Worm (Caenorhabditis elegans) whole organism, midembryonic: ENCODE data around the gene F37C4.4.

Experiments
- T22C8.4 ChIP-seq: fragments of 200-800 bp; sonication (Bioruptor generic); IDR thresholded peaks from 2 replicates; pipeline ENCODE4 v1.3.6; 2022; ENCODE audit warnings: missing genetic modification characterization, missing compliant biosample characterization
- cog-1 ChIP-seq: sonication (generic microtip); optimal IDR thresholded peaks from 2 replicates; lab custom pipeline; 2016; ENCODE audit warnings: missing genetic modification characterization, missing compliant biosample characterization
- flt-1 ChIP-seq: fragments of 200-800 bp; sonication (Bioruptor generic); IDR thresholded peaks from 2 replicates; pipeline ENCODE4 v1.3.6; 2022; ENCODE audit warnings: missing genetic modification characterization, missing compliant biosample characterization
- klf-2 ChIP-seq: fragments of 200-800 bp; sonication (Bioruptor generic); conservative IDR thresholded peaks from 2 replicates; pipeline ENCODE4 v1.3.6; 2022; ENCODE audit warnings: missing genetic modification reagents, missing genetic modification characterization, missing compliant biosample characterization
- med-1 ChIP-seq: sonication (generic microtip); optimal IDR thresholded peaks from 2 replicates; lab custom pipeline; 2017; ENCODE audit warnings: missing genetic modification characterization, mild to moderate bottlenecking, missing compliant biosample characterization, antibody characterized with exemption, missing genetic modification reagents; ENCODE audit not compliant: insufficient read depth
- ref-1 ChIP-seq: fragments of 200-800 bp; sonication (Bioruptor generic); conservative IDR thresholded peaks from 2 replicates; pipeline ENCODE4 v1.3.6; 2022; ENCODE audit warnings: missing genetic modification reagents, missing genetic modification characterization, missing compliant biosample characterization
- tab-1 ChIP-seq: fragments of 200-800 bp; sonication (Bioruptor generic); IDR thresholded peaks from 2 replicates; pipeline ENCODE4 v1.3.6; 2022; ENCODE audit warnings: missing genetic modification characterization, missing compliant biosample characterization
- ztf-23 ChIP-seq: fragments of 200-800 bp; sonication (Bioruptor generic); IDR thresholded peaks from 2 replicates; pipeline ENCODE4 v1.3.6; 2022; ENCODE audit warnings: missing genetic modification reagents, missing genetic modification characterization, missing compliant biosample characterization
- ztf-29 ChIP-seq: fragments of 200-800 bp; sonication (Bioruptor generic); IDR thresholded peaks from 2 replicates; pipeline ENCODE4 v1.3.6; 2022; ENCODE audit warnings: missing genetic modification reagents, missing genetic modification characterization, missing compliant biosample characterization

F37C4.4 gene

ce11 chrIV:3894004-3894480 lies 26.9 kb downstream of the F37C4.4 start, which contains the start of gene F56D6.8:
Gene F56D6.8, minus strand, starts transcription at chrIV:3894430.
- TF ChIP-seq cog-1: no peak
- TF ChIP-seq ztf-29 (GFP tag; lab: Robert Waterston, UW): no peak
- no peak for TF ChIP-seq klf-2 (GFP tag; lab: Robert Waterston, UW)
- TF ChIP-seq med-1 (GFP tag; lab: Kevin White, UChicago): no peak
- TF ChIP-seq T22C8.4 (GFP tag; lab: Robert Waterston, UW): no peak
- TF ChIP-seq tab-1 (GFP tag; lab: Robert Waterston, UW): no peak
- no peak for TF ChIP-seq ref-1
- TF ChIP-seq flt-1 (GFP tag; lab: Robert Waterston, UW): no peak
- TF ChIP-seq ztf-23: no peak

- no peak for TF ChIP-seq flt-1 (GFP tag; lab: Robert Waterston, UW)
- TF ChIP-seq med-1 (GFP tag; lab: Kevin White, UChicago): no peak
- TF ChIP-seq cog-1: no peak
- TF ChIP-seq ref-1: no peak
- TF ChIP-seq ztf-23: no peak
- no peak for TF ChIP-seq klf-2 (GFP tag; lab: Robert Waterston, UW)
- TF ChIP-seq tab-1 (GFP tag; lab: Robert Waterston, UW): no peak
- no peak for TF ChIP-seq T22C8.4 (GFP tag; lab: Robert Waterston, UW)
- TF ChIP-seq ztf-29 (GFP tag; lab: Robert Waterston, UW): no peak
Measured at ce11 chrIV:3894770-3895169, 27.7 kb downstream of the F37C4.4 start, which contains the start of gene dct-8. Gene dct-8, plus strand, starts transcription at chrIV:3895070.

- TF ChIP-seq klf-2 (GFP tag; lab: Robert Waterston, UW): no peak
- no peak for TF ChIP-seq flt-1 (GFP tag; lab: Robert Waterston, UW)
Measured at ce11 chrIV:3899719-3900554, 32.8 kb downstream of the F37C4.4 start, which contains the start of gene srz-62. Gene srz-62, plus strand, starts transcription at chrIV:3900504.

- TF ChIP-seq med-1 (GFP tag; lab: Kevin White, UChicago): no peak
- TF ChIP-seq ref-1: no peak
- no peak for TF ChIP-seq T22C8.4 (GFP tag; lab: Robert Waterston, UW)
- TF ChIP-seq ztf-23: no peak
- no peak for TF ChIP-seq ztf-29 (GFP tag; lab: Robert Waterston, UW)
- no peak for TF ChIP-seq cog-1
- TF ChIP-seq klf-2 (GFP tag; lab: Robert Waterston, UW): no peak
- no peak for TF ChIP-seq tab-1 (GFP tag; lab: Robert Waterston, UW)
- TF ChIP-seq flt-1 (GFP tag; lab: Robert Waterston, UW): no peak
Measured at ce11 chrIV:3902955-3903354, 35.8 kb downstream of the F37C4.4 start, which contains the start of gene F56D6.6. Gene F56D6.6, plus strand, starts transcription at chrIV:3903255.

- TF ChIP-seq klf-2 (GFP tag; lab: Robert Waterston, UW): no peak
- TF ChIP-seq ztf-29 (GFP tag; lab: Robert Waterston, UW): no peak
- TF ChIP-seq ref-1: no peak
- TF ChIP-seq T22C8.4 (GFP tag; lab: Robert Waterston, UW): no peak
- TF ChIP-seq cog-1: no peak
- no peak for TF ChIP-seq flt-1 (GFP tag; lab: Robert Waterston, UW)
- no peak for TF ChIP-seq ztf-23
- TF ChIP-seq tab-1 (GFP tag; lab: Robert Waterston, UW): no peak
- TF ChIP-seq med-1 (GFP tag; lab: Kevin White, UChicago): no peak
Measured at ce11 chrIV:3904620-3905019, 37.5 kb downstream of the F37C4.4 start, which contains the start of gene F56D6.21. Gene F56D6.21, plus strand, starts transcription at chrIV:3904920.

- no peak for TF ChIP-seq cog-1
- no peak for TF ChIP-seq klf-2 (GFP tag; lab: Robert Waterston, UW)
- TF ChIP-seq ref-1: no peak
- TF ChIP-seq T22C8.4 (GFP tag; lab: Robert Waterston, UW): no peak
- TF ChIP-seq tab-1 (GFP tag; lab: Robert Waterston, UW): no peak
- TF ChIP-seq ztf-29 (GFP tag; lab: Robert Waterston, UW): no peak
- TF ChIP-seq flt-1 (GFP tag; lab: Robert Waterston, UW): no peak
- TF ChIP-seq med-1 (GFP tag; lab: Kevin White, UChicago): no peak
- TF ChIP-seq ztf-23: no peak
Measured at ce11 chrIV:3906393-3906792, 39.3 kb downstream of the F37C4.4 start, which contains the start of gene F56D6.11. Gene F56D6.11, minus strand, starts transcription at chrIV:3906493.

- no peak for TF ChIP-seq cog-1
- TF ChIP-seq tab-1 (GFP tag; lab: Robert Waterston, UW): no peak
- TF ChIP-seq ref-1: no peak
- no peak for TF ChIP-seq T22C8.4 (GFP tag; lab: Robert Waterston, UW)
- TF ChIP-seq flt-1 (GFP tag; lab: Robert Waterston, UW): no peak
- no peak for TF ChIP-seq med-1 (GFP tag; lab: Kevin White, UChicago)
- TF ChIP-seq klf-2 (GFP tag; lab: Robert Waterston, UW): no peak
- TF ChIP-seq ztf-23: no peak
- TF ChIP-seq ztf-29 (GFP tag; lab: Robert Waterston, UW): no peak
Measured at ce11 chrIV:3907506-3908188, 40.5 kb downstream of the F37C4.4 start, which contains the start of the genes F56D6.22 and F56D6.12. Gene F56D6.22, minus strand, starts transcription at chrIV:3907606. Gene F56D6.12, plus strand, starts transcription at chrIV:3908138.

- TF ChIP-seq ztf-23 (no peak), flt-1 (GFP tag; lab: Robert Waterston, UW) (no peak), med-1 (GFP tag; lab: Kevin White, UChicago) (no peak), T22C8.4 (GFP tag; lab: Robert Waterston, UW) (no peak), ztf-29 (GFP tag; lab: Robert Waterston, UW) (no peak), cog-1 (no peak), klf-2 (GFP tag; lab: Robert Waterston, UW) (no peak)
Measured at ce11 chrIV:3909114-3909513, 42.0 kb downstream of the F37C4.4 start, which contains the start of gene F56D6.13. Gene F56D6.13, plus strand, starts transcription at chrIV:3909414.
